Worm (Caenorhabditis elegans) whole organism, L1 larva: ENCODE measurements around the gene hrg-9.

Experiments
- aha-1 ChIP-seq: fragments of 150-350 bp; optimal IDR thresholded peaks from 2 replicates; lab custom pipeline; 2014; ENCODE audit warnings: missing biosample characterization, missing genetic modification characterization
- aly-2 ChIP-seq: fragments of 150-350 bp; optimal IDR thresholded peaks from 2 replicates; lab custom pipeline; 2014; ENCODE audit warnings: missing biosample characterization, missing genetic modification characterization
- ceh-82 ChIP-seq, 3 experiments: fragments of 150-350 bp in 1 of 3; sonication (generic microtip) in 2 of 3; optimal IDR thresholded peaks; 2 replicates each; lab custom pipeline; 2014 to 2017; ENCODE audit warnings: missing biosample characterization in 3 of 3, missing genetic modification characterization in 3 of 3
- egl-27 ChIP-seq, 2 experiments: fragments of 150-350 bp in 1 of 2; sonication (generic microtip); optimal IDR thresholded peaks; 3 replicates each; lab custom pipeline; 2017 to 2018; ENCODE audit warnings: missing biosample characterization in 2 of 2, missing genetic modification characterization in 2 of 2, missing genetic modification reagents in 2 of 2
- elt-3 ChIP-seq, 6 experiments: fragments of 150-350 bp in 1 of 6; sonication (generic microtip); optimal IDR thresholded peaks; 2 replicates each; lab custom pipeline; 2017 to 2018; ENCODE audit warnings: missing biosample characterization in 6 of 6, missing genetic modification characterization in 6 of 6, inconsistent platforms in 1 of 6
- fkh-10 ChIP-seq: sonication (generic microtip); optimal IDR thresholded peaks from 2 replicates; lab custom pipeline; 2017; ENCODE audit warnings: missing biosample characterization, missing genetic modification reagents, missing genetic modification characterization
- fkh-4 ChIP-seq: sonication (generic microtip); optimal IDR thresholded peaks from 2 replicates; lab custom pipeline; 2016; ENCODE audit warnings: missing compliant biosample characterization, missing genetic modification characterization, borderline replicate concordance
- lin-39 ChIP-seq: fragments of 150-350 bp; optimal IDR thresholded peaks from 2 replicates; lab custom pipeline; 2014; ENCODE audit warnings: missing biosample characterization, missing genetic modification reagents, missing genetic modification characterization
- mep-1 ChIP-seq: fragments of 150-350 bp; optimal IDR thresholded peaks from 2 replicates; lab custom pipeline; 2014; ENCODE audit warnings: missing biosample characterization, missing genetic modification characterization
- nhr-28 ChIP-seq: fragments of 150-350 bp; optimal IDR thresholded peaks from 2 replicates; lab custom pipeline; 2014; ENCODE audit warnings: missing biosample characterization, missing genetic modification characterization
- swsn-7 ChIP-seq: sonication (generic microtip); optimal IDR thresholded peaks from 2 replicates; lab custom pipeline; 2016; ENCODE audit warnings: missing genetic modification characterization, missing compliant biosample characterization
- tbx-2 ChIP-seq: sonication (generic microtip); optimal IDR thresholded peaks from 2 replicates; lab custom pipeline; 2016; ENCODE audit warnings: missing genetic modification characterization, missing compliant biosample characterization
- unc-98 ChIP-seq: fragments of 200-800 bp; sonication (Bioruptor generic); IDR thresholded peaks from 2 replicates; pipeline ENCODE4 v1.3.6; 2022; ENCODE audit warnings: missing genetic modification characterization, missing compliant biosample characterization

ce11 chrV:12964076-12964475 lies 933 bp upstream of the hrg-9 start, which contains the start of gene srd-35:
- TF ChIP-seq fkh-10 (no peak), nhr-28 (tag; lab: Kevin White, UChicago) (no peak), tbx-2 (tag; lab: Kevin White, UChicago) (no peak), aha-1 (tag; lab: Kevin White, UChicago) (no peak), unc-98 (GFP tag; lab: Robert Waterston, UW) (no peak), egl-27 (tag; optimal IDR thresholded peaks at IDR 0.05; lab: Kevin White, UChicago) (no peak), swsn-7 (tag; lab: Kevin White, UChicago) (no peak), fkh-4 (no peak), aly-2 (no peak), mep-1 (no peak), elt-3 (tag; optimal IDR thresholded peaks at IDR 0.05; lab: Kevin White, UChicago) (no peak), lin-39 (tag; lab: Kevin White, UChicago) (no peak), ceh-82 (tag; optimal IDR thresholded peaks at IDR 0.05; lab: Kevin White, UChicago) (no peak)
